Worm (Caenorhabditis elegans) whole organism, midembryonic: ENCODE results near the gene klp-20.

Experiments used
- klf-2 ChIP-seq: fragments of 200-800 bp; sonication (Bioruptor generic); conservative IDR thresholded peaks from 2 replicates; pipeline ENCODE4 v1.3.6; 2022; ENCODE audit warnings: missing genetic modification reagents, missing genetic modification characterization, missing compliant biosample characterization
- med-1 ChIP-seq: sonication (generic microtip); optimal IDR thresholded peaks from 2 replicates; lab custom pipeline; 2017; ENCODE audit warnings: missing genetic modification characterization, mild to moderate bottlenecking, missing compliant biosample characterization, antibody characterized with exemption, missing genetic modification reagents; ENCODE audit not compliant: insufficient read depth
- ref-1 ChIP-seq: fragments of 200-800 bp; sonication (Bioruptor generic); conservative IDR thresholded peaks from 2 replicates; pipeline ENCODE4 v1.3.6; 2022; ENCODE audit warnings: missing genetic modification reagents, missing genetic modification characterization, missing compliant biosample characterization
- tab-1 ChIP-seq: fragments of 200-800 bp; sonication (Bioruptor generic); IDR thresholded peaks from 2 replicates; pipeline ENCODE4 v1.3.6; 2022; ENCODE audit warnings: missing genetic modification characterization, missing compliant biosample characterization
- ztf-23 ChIP-seq: fragments of 200-800 bp; sonication (Bioruptor generic); IDR thresholded peaks from 2 replicates; pipeline ENCODE4 v1.3.6; 2022; ENCODE audit warnings: missing genetic modification reagents, missing genetic modification characterization, missing compliant biosample characterization
- ztf-29 ChIP-seq: fragments of 200-800 bp; sonication (Bioruptor generic); IDR thresholded peaks from 2 replicates; pipeline ENCODE4 v1.3.6; 2022; ENCODE audit warnings: missing genetic modification reagents, missing genetic modification characterization, missing compliant biosample characterization

ce11 chrIII:189280-189679 lies 20.5 kb upstream of the klp-20 start:
- TF ChIP-seq tab-1 (GFP tag; lab: Robert Waterston, UW) (no peak), ref-1 (GFP tag; lab: Robert Waterston, UW) (no peak), ztf-29 (GFP tag; lab: Robert Waterston, UW) (no peak), ztf-23 (GFP tag; lab: Robert Waterston, UW) (no peak), med-1 (GFP tag; lab: Kevin White, UChicago) (no peak), klf-2 (GFP tag; lab: Robert Waterston, UW) (no peak)
